Worm (Caenorhabditis elegans) whole organism, late embryonic: ENCODE data around the gene K07C11.10.

ENCODE experiments used
- ama-1 ChIP-seq: fragments of 150-350 bp; optimal IDR thresholded peaks from 2 replicates; lab custom pipeline; 2014
- ceh-45 ChIP-seq: fragments of 200-800 bp; sonication (Bioruptor generic); IDR thresholded peaks from 2 replicates; pipeline ENCODE4 v1.3.6; 2022; ENCODE audit warnings: missing genetic modification reagents, missing genetic modification characterization, missing compliant biosample characterization
- eyg-1 ChIP-seq: sonication (generic microtip); optimal IDR thresholded peaks from 2 replicates; lab custom pipeline; 2016; ENCODE audit warnings: missing genotype, missing genetic modification characterization, missing compliant biosample characterization
- nhr-11 ChIP-seq: fragments of 150-350 bp; optimal IDR thresholded peaks from 2 replicates; lab custom pipeline; 2014; ENCODE audit warnings: missing biosample characterization, missing genetic modification characterization
- pha-4 ChIP-seq: fragments of 150-350 bp; optimal IDR thresholded peaks from 2 replicates; lab custom pipeline; 2018; ENCODE audit warnings: missing biosample characterization, missing genetic modification reagents, missing genetic modification characterization

DNA sequence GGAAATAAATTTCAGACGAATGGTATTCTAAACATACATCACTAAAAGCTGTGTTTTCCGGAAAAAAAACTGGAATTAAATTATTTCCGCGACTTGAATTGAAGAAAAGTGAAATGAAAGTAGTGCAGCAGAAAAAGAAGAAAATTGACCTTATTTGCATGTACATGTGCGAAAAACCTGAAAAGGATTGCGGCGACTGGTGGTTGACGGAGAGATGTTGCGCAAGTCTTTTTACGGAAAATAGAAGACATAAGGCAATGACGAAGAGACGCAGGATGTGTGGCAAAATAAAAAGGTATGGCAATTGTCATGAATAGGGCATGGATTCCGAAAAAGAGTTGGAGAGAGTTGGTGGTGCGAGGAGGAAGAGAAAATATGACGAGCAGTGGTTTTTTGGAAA, 28.3 kb upstream of the K07C11.10 start:
- no peak for TF ChIP-seq nhr-11 (tag; lab: Kevin White, UChicago)
- no peak for TF ChIP-seq eyg-1
- TF ChIP-seq ama-1 = no peak
- TF ChIP-seq pha-4 (tag; lab: Kevin White, UChicago) = no peak
- TF ChIP-seq ceh-45 = no peak
